Worm (Caenorhabditis elegans): ENCODE measurements around the gene Y105C5A.8.

DNA sequence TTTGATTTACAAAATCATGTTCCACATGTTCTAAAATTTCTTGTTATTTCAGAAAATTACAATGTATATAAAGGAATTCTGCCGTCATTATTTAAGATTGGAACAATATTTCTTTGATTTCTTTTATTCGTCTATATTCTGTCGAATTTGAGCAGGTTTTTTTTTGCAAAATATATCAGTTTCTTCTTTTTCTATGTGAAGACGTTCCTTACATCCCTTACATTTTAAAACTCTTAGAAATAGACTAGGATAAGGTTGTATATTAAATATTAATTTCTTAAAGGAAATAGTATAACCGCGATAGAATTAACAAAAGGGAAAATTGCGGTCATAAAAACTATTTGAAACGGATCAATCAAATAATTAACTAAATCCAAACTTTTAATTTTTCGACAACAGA, 28.0 kb downstream of the Y105C5A.8 start:
- TF ChIP-seq sptf-1 (tag; optimal IDR thresholded peaks at IDR 0.05) (no peak), unc-62 (GFP tag; optimal IDR thresholded peaks at IDR 0.05) (no peak), unc-39 (tag; optimal IDR thresholded peaks at IDR 0.05) (no peak), bed-3 (GFP tag; optimal IDR thresholded peaks at IDR 0.05) (no peak), mep-1 (tag; optimal IDR thresholded peaks at IDR 0.05) (no peak)
